Fruit fly (Drosophila melanogaster) whole organism, prepupa: ENCODE data around the gene mRpS11.

ENCODE experiments used
- Blimp-1 ChIP-seq: fragments of 200-800 bp; sonication (Bioruptor generic); optimal IDR thresholded peaks from 3 replicates; lab custom pipeline; 2017; ENCODE audit warnings: missing biosample characterization, missing genetic modification characterization, mild to moderate bottlenecking, moderate library complexity, missing genetic modification reagents
- CG10631 ChIP-seq: fragments of 200-800 bp; sonication (Bioruptor generic); optimal IDR thresholded peaks from 2 replicates; lab custom pipeline; 2016; ENCODE audit warnings: missing biosample characterization, missing genetic modification characterization
- CG11294 ChIP-seq: fragments of 200-800 bp; sonication (Bioruptor generic); IDR thresholded peaks from 2 replicates; pipeline ENCODE4 v1.3.6; 2022; ENCODE audit warnings: missing biosample characterization, missing genetic modification characterization
- CG11902 ChIP-seq: fragments of 200-800 bp; sonication (Bioruptor generic); optimal IDR thresholded peaks from 3 replicates; lab custom pipeline; 2016; ENCODE audit warnings: missing biosample characterization, missing genetic modification characterization
- CG15336 ChIP-seq: fragments of 200-800 bp; sonication (Bioruptor generic); IDR thresholded peaks from 2 replicates; pipeline ENCODE4 v1.3.6; 2022; ENCODE audit warnings: missing biosample characterization, missing genetic modification characterization
- CG16779 ChIP-seq: fragments of 200-800 bp; sonication (Bioruptor generic); optimal IDR thresholded peaks from 3 replicates; lab custom pipeline; 2017; ENCODE audit warnings: missing biosample characterization, mild to moderate bottlenecking, missing genetic modification characterization
- CG3032 ChIP-seq: fragments of 200-800 bp; optimal IDR thresholded peaks from 2 replicates; lab custom pipeline; 2019; ENCODE audit warnings: missing biosample characterization, mild to moderate bottlenecking, missing genetic modification characterization, moderate library complexity
- CG32006 ChIP-seq: fragments of 200-800 bp; sonication (Bioruptor generic); optimal IDR thresholded peaks from 3 replicates; lab custom pipeline; 2017; ENCODE audit warnings: missing biosample characterization, mild to moderate bottlenecking, missing genetic modification characterization
- CG34406 ChIP-seq: fragments of 200-800 bp; sonication (Bioruptor generic); optimal IDR thresholded peaks from 3 replicates; lab custom pipeline; 2016; ENCODE audit warnings: missing biosample characterization, missing genetic modification characterization
- CG4318 ChIP-seq: fragments of 200-800 bp; sonication (Bioruptor generic); optimal IDR thresholded peaks from 3 replicates; lab custom pipeline; 2017; ENCODE audit warnings: missing biosample characterization, mild to moderate bottlenecking, missing genetic modification characterization
- CG6163 ChIP-seq: fragments of 200-800 bp; sonication (Bioruptor generic); IDR thresholded peaks from 3 replicates; pipeline ENCODE4 v1.3.6; 2022; ENCODE audit warnings: missing biosample characterization, missing genetic modification characterization
- CG6792 ChIP-seq: fragments of 200-800 bp; sonication (Bioruptor generic); optimal IDR thresholded peaks from 3 replicates; lab custom pipeline; 2016; ENCODE audit warnings: missing biosample characterization, missing genetic modification characterization
- CG6808 ChIP-seq: fragments of 200-800 bp; sonication (Bioruptor generic); optimal IDR thresholded peaks from 3 replicates; lab custom pipeline; 2017; ENCODE audit warnings: missing biosample characterization, missing genetic modification characterization, mild to moderate bottlenecking, moderate library complexity, missing genetic modification reagents
- CG6854 ChIP-seq: fragments of 200-800 bp; sonication (Bioruptor generic); optimal IDR thresholded peaks from 2 replicates; lab custom pipeline; 2017; ENCODE audit warnings: missing biosample characterization, mild to moderate bottlenecking, missing genetic modification characterization
- CG7368 ChIP-seq: fragments of 200-800 bp; sonication (Bioruptor generic); optimal IDR thresholded peaks from 3 replicates; lab custom pipeline; 2016; ENCODE audit warnings: missing biosample characterization, missing genetic modification characterization
- CG8119 ChIP-seq: fragments of 200-800 bp; sonication (Bioruptor generic); IDR thresholded peaks from 3 replicates; pipeline ENCODE4 v1.3.6; 2022; ENCODE audit warnings: missing biosample characterization, missing genetic modification characterization
- CG8319 ChIP-seq: fragments of 200-800 bp; sonication (Bioruptor generic); optimal IDR thresholded peaks from 3 replicates; lab custom pipeline; 2016; ENCODE audit warnings: missing biosample characterization, missing genetic modification characterization
- CG8632 ChIP-seq: fragments of 200-800 bp; sonication (Bioruptor generic); optimal IDR thresholded peaks from 3 replicates; lab custom pipeline; 2016; ENCODE audit warnings: missing biosample characterization, missing genetic modification characterization
- Eip75B ChIP-seq: fragments of 200-800 bp; sonication (Bioruptor generic); optimal IDR thresholded peaks from 3 replicates; lab custom pipeline; 2016; ENCODE audit warnings: missing biosample characterization, missing genetic modification characterization
- Eip78C ChIP-seq: fragments of 200-800 bp; sonication (Bioruptor generic); peaks from one replicate; lab custom pipeline; 2016; ENCODE audit warnings: missing biosample characterization, missing genetic modification characterization
- Eip93F ChIP-seq: fragments of 200-800 bp; sonication (Bioruptor generic); optimal IDR thresholded peaks from 2 replicates; lab custom pipeline; 2016; ENCODE audit warnings: missing biosample characterization, mild to moderate bottlenecking, missing genetic modification characterization
- Ets96B ChIP-seq: fragments of 200-800 bp; optimal IDR thresholded peaks from 2 replicates; lab custom pipeline; 2019; ENCODE audit warnings: missing biosample characterization, mild to moderate bottlenecking, missing genetic modification characterization, moderate library complexity
- Gug ChIP-seq: fragments of 200-800 bp; sonication (Bioruptor generic); IDR thresholded peaks from 2 replicates; pipeline ENCODE4 v1.3.6; 2022; ENCODE audit warnings: missing biosample characterization, missing genetic modification characterization
- Hr38 ChIP-seq: sonication (Bioruptor generic); optimal IDR thresholded peaks from 2 replicates; lab custom pipeline; 2016; ENCODE audit warnings: missing biosample characterization, missing genetic modification characterization
- Hr39 ChIP-seq: fragments of 200-800 bp; sonication (Bioruptor generic); optimal IDR thresholded peaks from 2 replicates; lab custom pipeline; 2016; ENCODE audit warnings: missing biosample characterization, missing genetic modification characterization
- Lpt ChIP-seq: fragments of 200-800 bp; sonication (Bioruptor generic); optimal IDR thresholded peaks from 3 replicates; lab custom pipeline; 2016; ENCODE audit warnings: missing biosample characterization, missing genetic modification characterization
- Met ChIP-seq: fragments of 200-800 bp; sonication (Bioruptor generic); optimal IDR thresholded peaks from 3 replicates; lab custom pipeline; 2016; ENCODE audit warnings: missing biosample characterization, missing genetic modification characterization
- OdsH ChIP-seq: fragments of 200-800 bp; sonication (Bioruptor generic); optimal IDR thresholded peaks from 3 replicates; lab custom pipeline; 2016; ENCODE audit warnings: missing biosample characterization, missing genetic modification characterization
- Smox ChIP-seq: fragments of 200-800 bp; sonication (Bioruptor generic); optimal IDR thresholded peaks from 3 replicates; lab custom pipeline; 2016; ENCODE audit warnings: missing biosample characterization, missing genetic modification characterization
- Sox15 ChIP-seq: fragments of 200-800 bp; sonication (Bioruptor generic); optimal IDR thresholded peaks from 3 replicates; lab custom pipeline; 2016; ENCODE audit warnings: missing biosample characterization, missing genetic modification characterization
- achi ChIP-seq: fragments of 200-800 bp; sonication (Bioruptor generic); optimal IDR thresholded peaks from 3 replicates; lab custom pipeline; 2016; ENCODE audit warnings: missing biosample characterization, missing genetic modification characterization
- acj6 ChIP-seq: fragments of 200-800 bp; sonication (Bioruptor generic); optimal IDR thresholded peaks from 3 replicates; lab custom pipeline; 2016; ENCODE audit warnings: missing biosample characterization, missing genetic modification characterization
- dac ChIP-seq: fragments of 200-800 bp; sonication (Bioruptor generic); optimal IDR thresholded peaks from 2 replicates; lab custom pipeline; 2017; ENCODE audit warnings: missing biosample characterization, mild to moderate bottlenecking, missing genetic modification characterization
- dsx ChIP-seq: fragments of 200-800 bp; optimal IDR thresholded peaks from 3 replicates; lab custom pipeline; 2019; ENCODE audit warnings: missing biosample characterization, mild to moderate bottlenecking, missing genetic modification characterization, moderate library complexity; ENCODE audit not compliant: poor library complexity, severe bottlenecking
- eg ChIP-seq: fragments of 200-800 bp; sonication (Bioruptor generic); IDR thresholded peaks from 3 replicates; pipeline ENCODE4 v1.3.6; 2022; ENCODE audit warnings: missing biosample characterization, missing genetic modification characterization
- esn ChIP-seq: fragments of 200-800 bp; sonication (Bioruptor generic); optimal IDR thresholded peaks from 2 replicates; lab custom pipeline; 2016; ENCODE audit warnings: missing biosample characterization, mild to moderate bottlenecking, missing genetic modification characterization, moderate library complexity
- fd59A ChIP-seq: fragments of 200-800 bp; sonication (Bioruptor generic); optimal IDR thresholded peaks from 2 replicates; lab custom pipeline; 2017; ENCODE audit warnings: missing biosample characterization, mild to moderate bottlenecking, missing genetic modification characterization, missing genetic modification reagents
- fd85E ChIP-seq: fragments of 200-800 bp; sonication (Bioruptor generic); optimal IDR thresholded peaks from 3 replicates; lab custom pipeline; 2016; ENCODE audit warnings: missing biosample characterization, missing genetic modification characterization
- fkh ChIP-seq: fragments of 200-800 bp; sonication (Bioruptor generic); optimal IDR thresholded peaks from 3 replicates; lab custom pipeline; 2017; ENCODE audit warnings: missing biosample characterization, mild to moderate bottlenecking, missing genetic modification characterization, moderate library complexity
- lz ChIP-seq: fragments of 200-800 bp; sonication (Bioruptor generic); optimal IDR thresholded peaks from 3 replicates; lab custom pipeline; 2016; ENCODE audit warnings: missing biosample characterization, missing genetic modification characterization
- pdm3 ChIP-seq: fragments of 200-800 bp; sonication (Bioruptor generic); optimal IDR thresholded peaks from 3 replicates; lab custom pipeline; 2016; ENCODE audit warnings: missing biosample characterization, missing genetic modification characterization
- salr ChIP-seq, 2 experiments: fragments of 200-800 bp; sonication (Bioruptor generic); optimal IDR thresholded peaks; 3 replicates each; lab custom pipeline; 2016 to 2018; ENCODE audit warnings: missing biosample characterization in 2 of 2, missing genetic modification characterization in 2 of 2, mild to moderate bottlenecking in 1 of 2
- ss ChIP-seq, 2 experiments: fragments of 200-800 bp; sonication (Bioruptor generic); optimal IDR thresholded peaks; 2 replicates in 1 of 2; 3 replicates in 1 of 2; lab custom pipeline; 2017 to 2018; ENCODE audit warnings: mild to moderate bottlenecking in 2 of 2, missing biosample characterization in 2 of 2, missing genetic modification characterization in 2 of 2, moderate library complexity in 1 of 2
- svp ChIP-seq: fragments of 200-800 bp; sonication (Bioruptor generic); peaks from one replicate; lab custom pipeline; 2016; ENCODE audit warnings: missing biosample characterization, missing genetic modification characterization
- topi ChIP-seq: fragments of 200-800 bp; sonication (Bioruptor generic); optimal IDR thresholded peaks from 3 replicates; lab custom pipeline; 2016; ENCODE audit warnings: missing biosample characterization, missing genetic modification characterization
- vri ChIP-seq: fragments of 200-800 bp; sonication (Bioruptor generic); optimal IDR thresholded peaks from 3 replicates; lab custom pipeline; 2016; ENCODE audit warnings: missing biosample characterization, mild to moderate bottlenecking, missing genetic modification characterization

The mRpS11 gene

DNA sequence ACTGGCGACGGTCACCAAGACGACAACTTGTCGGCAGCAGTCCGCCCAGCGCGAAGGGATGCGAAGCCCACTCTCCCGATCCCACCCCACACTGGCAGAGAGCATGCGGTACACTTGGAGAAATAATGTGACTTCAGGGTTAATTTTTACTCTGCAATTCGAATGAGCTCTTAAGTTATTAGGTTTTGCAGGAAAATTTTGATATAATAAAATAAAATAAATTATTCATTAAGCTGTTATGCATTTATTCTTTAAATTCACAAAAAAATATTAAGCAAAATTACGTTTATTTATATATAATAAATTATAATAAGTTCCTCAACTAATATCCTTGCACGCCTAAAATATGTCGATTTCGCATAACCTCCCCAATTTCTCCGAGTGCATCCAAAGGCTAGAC, 23.7 kb upstream of the mRpS11 start:
- TF ChIP-seq Eip78C (GFP tag; lab: Kevin White, UChicago) (peak; percentile 73), CG4318 (GFP tag; lab: Kevin White, UChicago) (no peak), Sox15 (GFP tag; lab: Kevin White, UChicago) (no peak), Eip75B (GFP tag; lab: Kevin White, UChicago) (no peak), Gug (GFP tag; lab: Robert Waterston, UW) (0 out of 2 replicates have a peak, but pooled peaks have one; percentile 9), Met (GFP tag; lab: Kevin White, UChicago) (no peak), CG34406 (GFP tag; lab: Kevin White, UChicago) (peak; percentile 20), salr (GFP tag; optimal IDR thresholded peaks at IDR 0.05; lab: Kevin White, UChicago) (no peak), achi (peak; percentile 47), Hr39 (GFP tag; lab: Kevin White, UChicago) (no peak), CG10631 (GFP tag; lab: Kevin White, UChicago) (peak; percentile 31), CG8632 (GFP tag; lab: Kevin White, UChicago) (no peak), fd59A (GFP tag; lab: Kevin White, UChicago) (no peak), CG15336 (peak; percentile 36; the same call in 1 of the 2 replicates), dsx (GFP tag; lab: Kevin White, UChicago) (no peak), CG32006 (no peak), CG11902 (GFP tag; lab: Kevin White, UChicago) (no peak), CG3032 (tag; lab: Kevin White, UChicago) (peak; percentile 56), eg (0 out of 3 replicates have a peak, but pooled peaks have one; percentile 5), CG8319 (GFP tag; lab: Kevin White, UChicago) (no peak), CG7368 (GFP tag; lab: Kevin White, UChicago) (no peak), CG6792 (GFP tag; lab: Kevin White, UChicago) (peak; percentile 11), acj6 (GFP tag; lab: Kevin White, UChicago) (peak; percentile 40), Ets96B (tag; lab: Kevin White, UChicago) (peak; percentile 3), esn (GFP tag; lab: Kevin White, UChicago) (no peak), Hr38 (GFP tag; lab: Kevin White, UChicago) (no peak), CG6163 (GFP tag; lab: Robert Waterston, UW) (no peak), Eip93F (GFP tag; lab: Kevin White, UChicago) (no peak), Smox (GFP tag; lab: Kevin White, UChicago) (no peak), CG16779 (no peak)

DNA sequence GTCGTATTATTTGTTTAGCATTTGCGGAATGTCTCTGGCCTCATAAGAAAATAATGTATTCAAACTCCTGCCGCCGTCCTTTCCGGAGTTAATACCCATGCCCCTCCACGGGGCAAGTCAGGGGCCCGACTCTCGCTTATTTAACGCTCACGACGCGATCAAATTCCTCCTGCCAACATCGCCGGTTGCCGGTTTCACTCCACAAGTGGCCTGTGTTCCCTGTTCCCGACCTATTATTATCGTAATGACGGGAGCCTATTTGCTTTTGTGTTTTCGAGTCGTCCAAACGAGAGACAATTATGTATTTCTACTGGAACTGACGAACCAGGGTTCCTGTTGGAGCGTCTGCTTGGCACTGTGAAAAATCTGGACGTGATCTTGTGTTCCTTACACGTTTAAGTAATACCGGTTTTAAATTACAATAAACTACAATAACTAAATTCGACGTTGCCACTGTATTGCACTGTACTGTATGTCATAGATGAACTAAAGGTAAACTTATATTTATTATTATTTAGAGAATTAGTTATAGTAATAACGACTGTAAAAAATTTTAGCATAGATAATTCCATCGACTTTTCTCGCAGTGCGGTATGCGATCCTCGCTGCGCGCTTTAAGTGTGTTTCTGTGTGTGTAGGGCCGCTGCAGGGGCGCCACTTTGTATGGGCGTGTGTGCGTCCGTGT, 19.9 kb upstream of the mRpS11 start:
- peak; percentile 68 for TF ChIP-seq topi (GFP tag; lab: Kevin White, UChicago)
- peak; percentile 70 for TF ChIP-seq vri (GFP tag; lab: Kevin White, UChicago)
- TF ChIP-seq Eip75B (GFP tag; lab: Kevin White, UChicago) = peak; percentile 79
- TF ChIP-seq Sox15 (GFP tag; lab: Kevin White, UChicago) = peak; percentile 46
- TF ChIP-seq fd59A (GFP tag; lab: Kevin White, UChicago) = peak; percentile 87
- peak; percentile 73 to 75 for TF ChIP-seq salr (GFP tag; optimal IDR thresholded peaks at IDR 0.05; lab: Kevin White, UChicago)
- TF ChIP-seq CG8119 (GFP tag; lab: Robert Waterston, UW) = peak; percentile 64
- peak; percentile 74 for TF ChIP-seq CG10631 (GFP tag; lab: Kevin White, UChicago)
- peak; percentile 48 for TF ChIP-seq Eip93F (GFP tag; lab: Kevin White, UChicago)
- TF ChIP-seq lz (GFP tag; lab: Kevin White, UChicago) = peak; percentile 61
- peak; percentile 88 for TF ChIP-seq dsx (GFP tag; lab: Kevin White, UChicago)
- TF ChIP-seq CG11294 = no peak
- peak; percentile 7 for TF ChIP-seq fkh (GFP tag; lab: Kevin White, UChicago)
- TF ChIP-seq Blimp-1 (GFP tag; lab: Kevin White, UChicago) = peak; percentile 43
- TF ChIP-seq OdsH (GFP tag; lab: Kevin White, UChicago) = peak; percentile 76
- TF ChIP-seq fd85E (GFP tag; lab: Kevin White, UChicago) = no peak
- peak; percentile 75 for TF ChIP-seq pdm3 (GFP tag; lab: Kevin White, UChicago)
- peak; percentile 71 for TF ChIP-seq CG8632 (GFP tag; lab: Kevin White, UChicago)
- peak; percentile 64 for TF ChIP-seq CG32006
- TF ChIP-seq dac (GFP tag; lab: Kevin White, UChicago) = peak; percentile 18
- TF ChIP-seq CG6808 = peak; percentile 89
- peak; percentile 26 for TF ChIP-seq CG4318 (GFP tag; lab: Kevin White, UChicago)
- peak; percentile 50 for TF ChIP-seq CG7368 (GFP tag; lab: Kevin White, UChicago)
- peak; percentile 82 for TF ChIP-seq svp (GFP tag; lab: Kevin White, UChicago)
- TF ChIP-seq ss (GFP tag; optimal IDR thresholded peaks at IDR 0.05; lab: Kevin White, UChicago) = peak; percentile 88 to 89
- TF ChIP-seq achi = peak; percentile 80
- TF ChIP-seq acj6 (GFP tag; lab: Kevin White, UChicago) = peak; percentile 63
- peak; percentile 45 for TF ChIP-seq CG8319 (GFP tag; lab: Kevin White, UChicago)
- TF ChIP-seq Hr38 (GFP tag; lab: Kevin White, UChicago) = no peak
- peak; percentile 57 for TF ChIP-seq Lpt (GFP tag; lab: Kevin White, UChicago)
- TF ChIP-seq CG6854 (GFP tag; lab: Kevin White, UChicago) = peak; percentile 68
- peak; percentile 71 for TF ChIP-seq CG16779
